Worm (Caenorhabditis elegans) whole organism, L3 larva: Measurements from ENCODE around the gene rep-1.

Experiments used
- ZK546.5 ChIP-seq: sonication (generic microtip); optimal IDR thresholded peaks from 2 replicates; lab custom pipeline; 2017; ENCODE audit warnings: missing biosample characterization, missing genetic modification characterization
- ceh-82 ChIP-seq: fragments of 150-350 bp; optimal IDR thresholded peaks from 2 replicates; lab custom pipeline; 2014; ENCODE audit warnings: missing biosample characterization, missing genetic modification characterization
- elt-2 ChIP-seq: sonication (generic microtip); optimal IDR thresholded peaks from 2 replicates; lab custom pipeline; 2016; ENCODE audit warnings: missing genetic modification reagents, mild to moderate bottlenecking, missing genetic modification characterization, missing compliant biosample characterization
- nfya-1 ChIP-seq: sonication (generic microtip); optimal IDR thresholded peaks from 2 replicates; lab custom pipeline; 2017; ENCODE audit warnings: missing genetic modification characterization, mild to moderate bottlenecking, missing compliant biosample characterization, antibody characterized with exemption, moderate library complexity; ENCODE audit not compliant: insufficient read depth
- nhr-23 ChIP-seq: fragments of 150-350 bp; optimal IDR thresholded peaks from 2 replicates; lab custom pipeline; 2014; ENCODE audit warnings: missing biosample characterization, missing genetic modification reagents, missing genetic modification characterization
- sea-2 ChIP-seq: fragments of 150-350 bp; sonication (generic microtip); optimal IDR thresholded peaks from 4 replicates; lab custom pipeline; 2014; ENCODE audit warnings: missing biosample characterization, missing genetic modification reagents, missing genetic modification characterization

ce11 chrIII:1584216-1584715, 14.2 kb downstream of the rep-1 start:
- TF ChIP-seq nhr-23 (tag; lab: Kevin White, UChicago): no peak
- no peak for TF ChIP-seq elt-2 (tag; lab: Kevin White, UChicago)
- TF ChIP-seq nfya-1 (tag; lab: Kevin White, UChicago): no peak
- TF ChIP-seq sea-2 (GFP tag; lab: Kevin White, UChicago): no peak
- no peak for TF ChIP-seq ceh-82 (tag; lab: Kevin White, UChicago)
- no peak for TF ChIP-seq ZK546.5 (tag; lab: Kevin White, UChicago)
